Fruit fly (Drosophila melanogaster): Measurements from ENCODE around the gene CG6470.
A peak's percentile ranks its signal among the peaks of the same experiment; 100 is the strongest.

DNA sequence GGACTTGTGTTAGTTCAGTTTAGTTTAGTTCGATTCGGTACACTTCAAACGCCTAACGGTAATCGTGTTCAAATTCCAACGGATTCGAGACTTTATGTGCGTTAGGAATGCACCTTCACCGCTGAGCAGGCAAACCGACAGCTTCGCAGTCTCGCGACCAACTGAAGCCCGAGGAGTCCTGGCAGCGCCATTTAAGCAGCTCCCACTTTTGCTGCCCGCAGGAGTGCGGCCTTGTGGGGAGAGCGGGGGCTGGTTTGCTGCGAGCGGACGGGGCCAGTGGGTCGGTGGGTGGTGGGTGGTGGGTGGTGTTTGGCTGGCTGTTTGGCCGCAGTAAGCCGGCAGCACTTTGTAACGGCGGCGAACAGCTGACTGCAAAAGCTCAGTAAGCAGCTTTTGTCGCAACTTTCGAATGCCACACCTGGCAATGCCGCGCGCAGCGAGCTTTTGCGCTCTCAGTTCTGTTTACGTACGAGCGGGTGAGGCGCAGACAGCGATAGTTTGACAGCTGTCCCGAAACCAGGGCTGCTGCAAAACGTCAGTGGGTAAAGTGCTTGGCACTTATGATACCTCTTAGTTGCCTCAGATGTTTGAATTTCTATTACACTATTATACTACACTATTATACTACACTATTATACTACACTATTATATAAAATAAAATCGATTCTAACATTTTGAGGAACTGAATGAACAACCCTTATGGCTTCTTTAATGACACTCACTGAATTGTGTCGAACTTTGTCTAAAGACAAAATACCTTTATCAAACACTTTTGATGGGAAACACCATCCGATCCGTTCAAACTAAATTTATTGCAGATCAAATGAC, 35.1 kb downstream of the CG6470 start, which contains the start of gene CG32547:
- TF ChIP-seq CG15710 (tag; optimal IDR thresholded peaks at IDR 0.05) (no peak), CG32121 (GFP tag; IDR thresholded peaks at IDR 0.05) (0 out of 2 replicates have a peak, but pooled peaks have one; percentile 22), fd96Ca (GFP tag; IDR thresholded peaks at IDR 0.05) (no peak), EcR (GFP tag; optimal IDR thresholded peaks at IDR 0.05) (no peak), Snoo (tag; optimal IDR thresholded peaks at IDR 0.05) (no peak), CG9948 (tag; optimal IDR thresholded peaks at IDR 0.05) (no peak), CG17806 (tag; optimal IDR thresholded peaks at IDR 0.05) (peak; percentile 32), CG4496 (GFP tag; IDR thresholded peaks at IDR 0.05) (peak; percentile 42; the same call in 2 of the 3 replicates), Ets98B (GFP tag; IDR thresholded peaks at IDR 0.05) (peak; percentile 28; the same call in 1 of the 2 replicates), CG14655 (GFP tag; optimal IDR thresholded peaks at IDR 0.05) (peak; percentile 3), CG8301 (tag; optimal IDR thresholded peaks at IDR 0.05) (peak; percentile 19), CG10348 (GFP tag; IDR thresholded peaks at IDR 0.05) (no peak)
